Fruit fly (Drosophila melanogaster) whole organism, pupa: Measurements from ENCODE around the gene Mnn1.
A peak's percentile ranks its signal among the peaks of the same experiment; 100 is the strongest.

Experiments
- CG10348 ChIP-seq: fragments of 200-800 bp; sonication (Bioruptor generic); IDR thresholded peaks from 2 replicates; pipeline ENCODE4 v1.3.6; 2022; ENCODE audit warnings: missing biosample characterization, missing genetic modification characterization
- CG12605 ChIP-seq: fragments of 200-800 bp; sonication (Bioruptor generic); IDR thresholded peaks from 2 replicates; pipeline ENCODE4 v1.3.6; 2022; ENCODE audit warnings: missing biosample characterization, missing genetic modification characterization
- CG13204 ChIP-seq: fragments of 200-800 bp; sonication (Bioruptor generic); optimal IDR thresholded peaks from 2 replicates; lab custom pipeline; 2018; ENCODE audit warnings: missing biosample characterization, mild to moderate bottlenecking, missing genetic modification characterization, moderate library complexity
- CG14655 ChIP-seq: fragments of 200-800 bp; sonication (Bioruptor generic); optimal IDR thresholded peaks from 3 replicates; lab custom pipeline; 2017; ENCODE audit warnings: mild to moderate bottlenecking, missing biosample characterization, missing genetic modification reagents, missing genetic modification characterization
- CG15710 ChIP-seq: fragments of 200-800 bp; sonication (Bioruptor generic); optimal IDR thresholded peaks from 2 replicates; lab custom pipeline; 2018; ENCODE audit warnings: missing biosample characterization, mild to moderate bottlenecking, missing genetic modification characterization, moderate library complexity
- CG17806 ChIP-seq: fragments of 200-800 bp; sonication (Bioruptor generic); optimal IDR thresholded peaks from 2 replicates; lab custom pipeline; 2018; ENCODE audit warnings: missing biosample characterization, mild to moderate bottlenecking, missing genetic modification characterization, moderate library complexity
- CG32121 ChIP-seq: fragments of 200-800 bp; sonication (Bioruptor generic); IDR thresholded peaks from 2 replicates; pipeline ENCODE4 v1.3.6; 2022; ENCODE audit warnings: missing biosample characterization, missing genetic modification characterization
- CG34367 ChIP-seq: fragments of 200-800 bp; sonication (Bioruptor generic); optimal IDR thresholded peaks from 2 replicates; lab custom pipeline; 2018; ENCODE audit warnings: missing biosample characterization, mild to moderate bottlenecking, missing genetic modification characterization
- CG4496 ChIP-seq: fragments of 200-800 bp; sonication (Bioruptor generic); IDR thresholded peaks from 3 replicates; pipeline ENCODE4 v1.3.6; 2022; ENCODE audit warnings: missing biosample characterization, missing genetic modification characterization
- CG8159 ChIP-seq: fragments of 200-800 bp; sonication (Bioruptor generic); optimal IDR thresholded peaks from 3 replicates; lab custom pipeline; 2018; ENCODE audit warnings: missing biosample characterization, mild to moderate bottlenecking, missing genetic modification characterization, moderate library complexity
- CG8301 ChIP-seq: fragments of 200-800 bp; sonication (Bioruptor generic); optimal IDR thresholded peaks from 2 replicates; lab custom pipeline; 2018; ENCODE audit warnings: missing biosample characterization, mild to moderate bottlenecking, missing genetic modification characterization
- CG9948 ChIP-seq: fragments of 200-800 bp; sonication (Bioruptor generic); optimal IDR thresholded peaks from 2 replicates; lab custom pipeline; 2018; ENCODE audit warnings: missing biosample characterization, mild to moderate bottlenecking, missing genetic modification characterization, moderate library complexity
- D1 ChIP-seq: fragments of 200-800 bp; sonication (Bioruptor generic); optimal IDR thresholded peaks from 2 replicates; lab custom pipeline; 2018; ENCODE audit warnings: missing biosample characterization, mild to moderate bottlenecking, missing genetic modification characterization, moderate library complexity
- EcR ChIP-seq: fragments of 200-800 bp; sonication (Bioruptor generic); optimal IDR thresholded peaks from 3 replicates; lab custom pipeline; 2019; ENCODE audit warnings: missing biosample characterization, missing genetic modification characterization, mild to moderate bottlenecking, moderate library complexity, missing genetic modification reagents
- Ets98B ChIP-seq: fragments of 200-800 bp; sonication (Bioruptor generic); IDR thresholded peaks from 2 replicates; pipeline ENCODE4 v1.3.6; 2022; ENCODE audit warnings: missing biosample characterization, missing genetic modification characterization
- Pif1A ChIP-seq: fragments of 200-800 bp; sonication (Bioruptor generic); optimal IDR thresholded peaks from 3 replicates; lab custom pipeline; 2016; ENCODE audit warnings: missing biosample characterization, missing genetic modification characterization
- Pif1B ChIP-seq: fragments of 200-800 bp; sonication (Bioruptor generic); optimal IDR thresholded peaks from 3 replicates; lab custom pipeline; 2016; ENCODE audit warnings: missing biosample characterization, missing genetic modification characterization
- Snoo ChIP-seq: fragments of 200-800 bp; sonication (Bioruptor generic); optimal IDR thresholded peaks from 3 replicates; lab custom pipeline; 2017; ENCODE audit warnings: missing biosample characterization, mild to moderate bottlenecking, missing genetic modification characterization, inconsistent platforms
- fd96Ca ChIP-seq: fragments of 200-800 bp; sonication (Bioruptor generic); IDR thresholded peaks from 3 replicates; pipeline ENCODE4 v1.3.6; 2022; ENCODE audit warnings: missing biosample characterization, missing genetic modification characterization
- gl ChIP-seq: fragments of 200-800 bp; sonication (Bioruptor generic); optimal IDR thresholded peaks from 2 replicates; lab custom pipeline; 2018; ENCODE audit warnings: missing biosample characterization, mild to moderate bottlenecking, missing genetic modification characterization
- rn ChIP-seq: fragments of 200-800 bp; sonication (Bioruptor generic); IDR thresholded peaks from 2 replicates; pipeline ENCODE4 v1.3.6; 2022; ENCODE audit warnings: missing biosample characterization, missing genetic modification characterization

The Mnn1 gene

dm6 chr2L:7023614-7024259, 32.4 kb upstream of the Mnn1 start, which contains the start of gene Gart:
Gart (minus strand) TSS chr2L:7023898.
- peak; percentile 30 for TF ChIP-seq CG9948 (tag; lab: Kevin White, UChicago)
- TF ChIP-seq Pif1B: peak; percentile 72
- peak; percentile 3 for TF ChIP-seq CG17806 (tag; lab: Kevin White, UChicago)
- no peak for TF ChIP-seq CG14655 (GFP tag; lab: Kevin White, UChicago)
- TF ChIP-seq rn: no peak
- TF ChIP-seq CG8301 (tag; lab: Kevin White, UChicago): no peak
- TF ChIP-seq CG12605 (GFP tag; lab: Robert Waterston, UW): peak; percentile 56
- peak; percentile 52 for TF ChIP-seq CG34367 (tag; lab: Kevin White, UChicago)
- peak; percentile 81 for TF ChIP-seq Snoo
- TF ChIP-seq CG15710 (tag; lab: Kevin White, UChicago): peak; percentile 44
- TF ChIP-seq CG32121: peak; percentile 19; the same call in 1 of the 2 replicates
- TF ChIP-seq fd96Ca (GFP tag; lab: Robert Waterston, UW): no peak
- TF ChIP-seq Ets98B (GFP tag; lab: Robert Waterston, UW): peak; percentile 40
- TF ChIP-seq EcR (GFP tag; lab: Kevin White, UChicago): peak; percentile 60
- no peak for TF ChIP-seq CG8159
- TF ChIP-seq CG10348 (GFP tag; lab: Robert Waterston, UW): no peak
- no peak for TF ChIP-seq gl
- TF ChIP-seq D1 (tag; lab: Kevin White, UChicago): no peak
- TF ChIP-seq Pif1A: peak; percentile 73
- TF ChIP-seq CG4496: peak; percentile 61; the same call in 1 of the 3 replicates
- TF ChIP-seq CG13204 (GFP tag; lab: Kevin White, UChicago): no peak

dm6 chr2L:7025247-7025646, 30.9 kb upstream of the Mnn1 start:
- no peak for TF ChIP-seq Ets98B (GFP tag; lab: Robert Waterston, UW)
- TF ChIP-seq CG17806 (tag; lab: Kevin White, UChicago): no peak
- no peak for TF ChIP-seq CG13204 (GFP tag; lab: Kevin White, UChicago)

dm6 chr2L:7026308-7026707, 29.8 kb upstream of the Mnn1 start:
- TF ChIP-seq Pif1A: no peak

dm6 chr2L:7026988-7027908, 28.9 kb upstream of the Mnn1 start, which contains the start of the genes CG31908 and MME1:
CG31908 (minus strand) TSS chr2L:7027389.
MME1 (plus strand) TSS chr2L:7027526.
- TF ChIP-seq Pif1A: peak; percentile 35
- peak; percentile 42; the same call in 1 of the 3 replicates for TF ChIP-seq CG4496
- TF ChIP-seq CG32121: no peak
- no peak for TF ChIP-seq CG10348 (GFP tag; lab: Robert Waterston, UW)
- TF ChIP-seq CG9948 (tag; lab: Kevin White, UChicago): peak; percentile 2
- TF ChIP-seq EcR (GFP tag; lab: Kevin White, UChicago): peak; percentile 2

dm6 chr2L:7028440-7028839, 27.7 kb upstream of the Mnn1 start:
- TF ChIP-seq CG34367 (tag; lab: Kevin White, UChicago): no peak
- TF ChIP-seq gl: no peak
- no peak for TF ChIP-seq D1 (tag; lab: Kevin White, UChicago)
- TF ChIP-seq Pif1A: no peak
- TF ChIP-seq CG8301 (tag; lab: Kevin White, UChicago): no peak
- no peak for TF ChIP-seq Ets98B (GFP tag; lab: Robert Waterston, UW)
- TF ChIP-seq CG8159: no peak
- TF ChIP-seq fd96Ca (GFP tag; lab: Robert Waterston, UW): no peak
- TF ChIP-seq CG15710 (tag; lab: Kevin White, UChicago): no peak
- TF ChIP-seq, all 21 proteins: peak for 0

dm6 chr2L:7028990-7029389, 27.1 kb upstream of the Mnn1 start:
- TF ChIP-seq EcR (GFP tag; lab: Kevin White, UChicago) (no peak), CG12605 (GFP tag; lab: Robert Waterston, UW) (no peak), Pif1B (no peak), CG8301 (tag; lab: Kevin White, UChicago) (no peak), Pif1A (no peak), CG4496 (no peak), CG14655 (GFP tag; lab: Kevin White, UChicago) (no peak), CG34367 (tag; lab: Kevin White, UChicago) (no peak), CG8159 (no peak), CG32121 (no peak), Ets98B (GFP tag; lab: Robert Waterston, UW) (no peak), fd96Ca (GFP tag; lab: Robert Waterston, UW) (no peak), rn (no peak)
